Worm (Caenorhabditis elegans): Measurements from ENCODE around the gene srbc-26.

srbc-26 gene

DNA sequence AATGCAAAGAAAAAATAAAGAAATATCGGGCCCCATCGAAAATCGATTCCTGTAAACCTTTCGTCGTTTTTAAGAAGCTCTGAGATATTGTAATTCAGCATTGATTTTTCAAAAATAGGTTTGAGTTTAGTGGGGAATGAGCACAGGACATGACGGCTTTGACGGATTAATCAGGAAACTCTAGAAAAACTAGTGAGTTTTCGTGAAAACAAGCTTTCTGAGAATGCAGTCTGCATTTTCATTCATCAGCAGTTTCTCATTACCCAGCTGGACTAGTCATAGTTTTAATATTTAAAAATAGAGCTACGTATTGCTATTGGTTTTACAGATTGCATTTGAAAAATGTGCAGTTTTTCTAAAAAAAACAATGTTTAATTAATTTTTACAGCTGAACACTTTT lies 20.6 kb downstream of the srbc-26 start, which contains the start of gene srz-47:
srz-47 (minus strand) TSS at position 101 of the 400 bp plus-strand sequence.
- TF ChIP-seq him-1 (tag; optimal IDR thresholded peaks at IDR 0.05) = no peak
- no peak for TF ChIP-seq dao-5 (tag; optimal IDR thresholded peaks at IDR 0.05)
- no peak for TF ChIP-seq W03F9.2 (tag; optimal IDR thresholded peaks at IDR 0.05)

DNA sequence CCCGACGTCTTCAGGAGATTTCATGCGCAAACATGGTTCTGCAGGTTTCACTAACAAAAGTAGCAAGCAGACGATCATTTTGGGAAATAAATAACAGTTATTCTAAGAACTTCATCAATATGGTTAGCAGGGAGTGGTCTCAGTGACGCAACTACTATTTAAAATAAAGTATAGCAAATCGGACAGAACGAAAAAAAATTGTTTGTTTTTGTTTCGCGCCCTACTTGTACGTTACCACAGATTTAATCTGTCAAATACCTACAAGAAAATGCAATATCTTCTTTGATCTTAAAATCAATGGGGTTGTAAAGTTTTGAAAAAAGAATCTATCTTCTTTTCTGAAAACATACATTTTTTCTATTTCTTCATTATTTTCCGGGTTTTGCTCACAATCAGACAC lies 27.3 kb downstream of the srbc-26 start, which contains the start of gene srz-96:
srz-96 (plus strand) TSS at position 301 of the 400 bp plus-strand sequence.
- TF ChIP-seq dao-5 (tag; optimal IDR thresholded peaks at IDR 0.05) (no peak), W03F9.2 (tag; optimal IDR thresholded peaks at IDR 0.05) (no peak), him-1 (tag; optimal IDR thresholded peaks at IDR 0.05) (no peak)

DNA sequence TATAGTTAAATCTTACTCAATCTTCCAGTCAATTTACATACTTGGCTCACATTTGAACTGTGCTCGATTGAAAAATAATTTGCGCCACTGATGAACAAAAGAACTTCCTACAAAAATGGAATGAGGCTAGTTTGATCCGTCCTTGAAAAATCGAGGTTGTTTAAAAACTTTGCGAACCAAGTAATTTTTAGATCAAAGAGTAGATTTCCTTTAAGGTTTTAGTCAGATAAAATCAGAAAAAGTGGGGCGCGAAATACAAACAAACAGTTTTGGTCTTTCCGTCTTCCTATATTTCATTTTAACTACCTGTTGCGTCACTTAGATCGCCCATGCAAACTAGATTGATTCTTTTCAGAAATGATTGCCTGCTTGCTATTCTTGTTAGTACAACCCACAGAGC lies 30.2 kb downstream of the srbc-26 start, which contains the start of gene Y68A4A.10:
Y68A4A.10 (plus strand) TSS at position 301 of the 400 bp plus-strand sequence.
- TF ChIP-seq him-1 (tag; optimal IDR thresholded peaks at IDR 0.05) (no peak), dao-5 (tag; optimal IDR thresholded peaks at IDR 0.05) (no peak), W03F9.2 (tag; optimal IDR thresholded peaks at IDR 0.05) (no peak)

DNA sequence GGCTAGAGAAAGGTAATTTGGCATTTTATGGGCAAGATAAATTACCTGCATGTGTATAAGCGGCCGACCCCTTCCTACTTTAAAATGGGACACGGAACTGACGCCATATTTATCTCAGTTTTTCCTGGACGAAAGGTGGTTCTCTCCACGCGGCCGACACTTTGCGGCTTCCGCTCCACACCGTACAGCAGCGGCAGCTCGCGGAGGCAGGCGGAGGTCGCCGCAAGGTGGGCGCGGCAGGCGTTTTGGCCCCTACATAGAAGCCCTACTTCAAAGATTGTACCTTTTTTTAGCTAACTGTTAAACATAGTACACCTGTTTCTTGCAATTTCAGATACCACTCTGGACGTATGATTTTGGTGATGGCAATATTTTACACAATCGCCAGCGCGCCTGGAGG lies 34.8 kb downstream of the srbc-26 start:
- TF ChIP-seq W03F9.2 (tag; optimal IDR thresholded peaks at IDR 0.05) = no peak
- TF ChIP-seq him-1 (tag; optimal IDR thresholded peaks at IDR 0.05) = no peak

DNA sequence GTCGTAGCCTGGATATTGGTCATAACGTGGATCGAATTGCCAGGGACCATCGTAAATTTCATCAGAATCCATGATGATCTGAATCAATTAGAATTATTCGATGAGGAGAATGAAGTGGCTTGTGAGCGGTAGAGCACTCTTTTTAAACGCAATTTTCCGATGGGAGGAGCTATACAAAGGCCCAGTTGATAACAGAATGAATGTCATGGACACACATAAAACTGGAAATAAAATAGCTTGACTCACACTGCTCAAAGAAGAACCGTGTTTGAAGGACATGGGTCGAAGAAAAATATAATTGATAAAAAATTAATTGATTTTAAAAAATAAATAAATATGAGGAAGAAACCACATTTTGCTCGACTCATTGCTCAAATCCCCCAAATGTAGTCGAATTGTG lies 36.4 kb downstream of the srbc-26 start, which contains the start of gene Y68A4A.13:
Y68A4A.13 (minus strand) TSS at position 101 of the 400 bp plus-strand sequence.
- TF ChIP-seq W03F9.2 (tag; optimal IDR thresholded peaks at IDR 0.05) (no peak), dao-5 (tag; optimal IDR thresholded peaks at IDR 0.05) (no peak), him-1 (tag; optimal IDR thresholded peaks at IDR 0.05) (no peak)

DNA sequence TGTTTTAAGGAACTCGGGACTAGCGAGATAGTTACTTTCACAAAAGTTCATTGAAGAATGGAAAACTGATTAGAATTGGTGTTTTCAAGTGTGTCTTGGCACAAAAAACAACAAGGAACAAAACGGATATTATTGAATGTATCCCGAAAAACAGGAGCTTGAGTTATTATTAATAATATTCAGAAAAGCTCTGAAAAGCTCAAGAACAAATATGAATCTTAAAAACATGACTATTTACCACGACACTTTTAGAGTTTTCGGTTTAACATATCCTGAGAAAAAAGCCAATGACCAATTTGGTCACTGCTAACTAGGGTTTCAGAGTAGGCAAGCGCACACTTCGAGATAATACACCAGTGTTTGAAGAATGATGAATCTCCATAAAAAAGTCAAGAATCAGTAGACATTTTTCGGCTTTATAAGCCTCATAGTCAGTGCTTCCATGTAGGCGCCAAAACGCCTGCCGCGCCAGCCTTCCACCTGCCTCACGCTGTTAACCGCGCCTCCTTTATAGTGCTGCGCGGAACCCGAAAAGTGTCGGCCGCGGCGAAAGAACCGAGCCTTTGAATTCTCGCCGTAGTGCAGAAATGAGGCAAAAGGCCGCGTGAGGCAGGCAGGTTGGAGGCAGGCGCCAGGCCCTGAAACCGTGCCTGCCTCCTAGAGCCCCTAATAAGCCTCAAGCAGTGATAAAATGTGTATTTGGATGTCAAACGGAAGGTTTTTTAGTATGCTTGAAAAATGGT lies 40.5 kb downstream of the srbc-26 start, which contains the start of gene srh-236:
srh-236 (minus strand) TSS at position 51 of the 743 bp plus-strand sequence.
- TF ChIP-seq dao-5 (tag; optimal IDR thresholded peaks at IDR 0.05) = no peak
- no peak for TF ChIP-seq him-1 (tag; optimal IDR thresholded peaks at IDR 0.05)
- no peak for TF ChIP-seq W03F9.2 (tag; optimal IDR thresholded peaks at IDR 0.05)

DNA sequence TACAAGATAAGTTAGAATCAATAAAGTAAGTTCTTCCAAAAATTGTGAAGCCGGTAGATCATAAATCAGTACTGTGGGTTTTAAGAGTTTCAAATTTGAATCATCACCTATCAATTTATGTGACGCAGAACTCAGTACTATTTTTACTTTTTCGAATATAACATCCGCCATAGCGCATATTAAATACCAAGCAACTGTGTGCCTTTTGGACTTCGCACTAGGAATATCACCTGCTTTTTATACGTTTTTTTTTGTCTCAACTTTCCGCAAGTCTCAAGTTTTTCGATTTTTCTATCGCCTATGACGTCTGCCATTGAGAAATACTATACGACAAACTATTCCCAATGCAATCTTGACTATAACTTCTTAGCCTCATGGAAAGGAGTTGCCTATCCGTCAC lies 41.1 kb downstream of the srbc-26 start, which contains the start of gene srh-113:
srh-113 (plus strand) TSS at position 301 of the 400 bp plus-strand sequence.
- TF ChIP-seq dao-5 (tag; optimal IDR thresholded peaks at IDR 0.05) (no peak), W03F9.2 (tag; optimal IDR thresholded peaks at IDR 0.05) (no peak), him-1 (tag; optimal IDR thresholded peaks at IDR 0.05) (no peak)

DNA sequence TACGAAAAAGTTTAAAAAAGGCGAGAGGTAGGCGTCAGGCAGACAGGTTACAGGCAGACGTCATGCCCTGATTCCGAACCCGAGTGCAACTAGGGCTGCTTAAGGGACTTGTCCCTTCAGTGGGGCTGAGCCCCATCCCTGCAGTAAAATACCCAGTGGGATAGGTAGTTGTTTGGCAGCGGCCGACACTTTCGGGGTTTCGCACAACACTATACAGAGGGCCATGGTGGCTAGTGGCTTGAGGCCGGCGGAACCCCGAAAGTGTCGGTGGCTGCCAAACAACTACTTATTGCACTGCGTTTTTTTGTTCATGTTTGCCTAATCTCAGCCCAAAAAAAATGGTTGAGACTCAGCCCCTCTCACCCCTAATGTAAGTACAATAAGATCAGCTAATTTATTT lies 44.0 kb downstream of the srbc-26 start:
- no peak for TF ChIP-seq W03F9.2 (tag; optimal IDR thresholded peaks at IDR 0.05)
- TF ChIP-seq dao-5 (tag; optimal IDR thresholded peaks at IDR 0.05) = no peak
- TF ChIP-seq him-1 (tag; optimal IDR thresholded peaks at IDR 0.05) = no peak

DNA sequence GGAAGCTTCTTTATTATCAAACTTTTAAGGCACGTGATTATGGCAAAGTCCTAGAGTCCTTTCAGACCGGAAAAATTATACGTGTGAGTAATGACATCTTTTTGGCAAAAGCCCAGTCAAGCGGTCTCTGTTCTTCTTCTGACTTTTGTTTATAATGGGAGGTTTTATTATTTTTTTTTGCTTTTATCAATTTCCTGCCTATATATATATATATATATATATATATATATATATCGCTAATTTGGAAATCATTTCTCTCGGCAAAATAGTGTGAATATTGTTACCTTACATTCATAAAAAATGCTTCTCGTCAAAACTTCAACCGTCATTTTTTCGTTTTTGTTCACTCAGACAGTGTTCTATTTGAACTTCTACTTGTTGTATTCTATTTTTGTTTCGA lies 46.0 kb downstream of the srbc-26 start, which contains the start of gene srbc-62:
srbc-62 (plus strand) TSS at position 301 of the 400 bp plus-strand sequence.
- TF ChIP-seq W03F9.2 (tag; optimal IDR thresholded peaks at IDR 0.05) (no peak), him-1 (tag; optimal IDR thresholded peaks at IDR 0.05) (no peak), dao-5 (tag; optimal IDR thresholded peaks at IDR 0.05) (no peak)

DNA sequence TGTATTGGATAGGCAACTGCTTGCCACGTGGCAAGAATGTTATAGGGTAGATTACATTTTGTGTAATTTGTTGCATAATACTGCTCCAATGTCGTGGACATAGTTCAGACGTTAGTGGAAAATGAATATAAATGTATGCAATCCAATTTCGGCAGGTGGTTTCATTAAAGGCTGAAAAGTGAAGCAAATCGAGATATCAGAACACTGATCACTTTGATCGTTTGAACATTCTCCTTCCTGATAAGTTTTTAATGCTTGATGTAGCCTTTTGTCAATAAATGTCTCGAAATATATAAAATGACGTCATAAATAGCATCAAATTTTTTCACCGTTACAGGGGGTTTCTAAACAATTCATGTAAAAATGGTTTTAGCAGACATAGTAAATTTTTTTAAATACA lies 48.7 kb downstream of the srbc-26 start, which contains the start of gene srh-109:
srh-109 (minus strand) TSS at position 101 of the 400 bp plus-strand sequence.
- TF ChIP-seq dao-5 (tag; optimal IDR thresholded peaks at IDR 0.05) (no peak), him-1 (tag; optimal IDR thresholded peaks at IDR 0.05) (no peak), W03F9.2 (tag; optimal IDR thresholded peaks at IDR 0.05) (no peak)

Measured in whole organism, L4/young adult.